Worm (Caenorhabditis elegans): Measurements from ENCODE around the gene lin-29.

Gene lin-29

ce11 chrII:11917530-11917952, 17.6 kb downstream of the lin-29 start (continued):
- TF ChIP-seq Y67H2A.10 (GFP tag; conservative IDR thresholded peaks at IDR 0.05) (0 out of 2 replicates have a peak, but pooled peaks have one; percentile 41), Y79H2A.3 (GFP tag; conservative IDR thresholded peaks at IDR 0.05) (peak; percentile 91; the same call in 1 of the 2 replicates), lin-26 (GFP tag; IDR thresholded peaks at IDR 0.05) (peak; percentile 70), lag-1 (GFP tag; IDR thresholded peaks at IDR 0.05) (no peak), madf-8 (GFP tag; conservative IDR thresholded peaks at IDR 0.05) (no peak; the same call in 1 of the 2 replicates), F52B5.7 (tag; optimal IDR thresholded peaks at IDR 0.05) (no peak), attf-3 (GFP tag; conservative IDR thresholded peaks at IDR 0.05) (no peak), aptf-2 (GFP tag; conservative IDR thresholded peaks at IDR 0.05) (no peak), ztf-26 (tag; optimal IDR thresholded peaks at IDR 0.05) (no peak), him-1 (tag; optimal IDR thresholded peaks at IDR 0.05) (peak; percentile 74), mel-28 (tag; optimal IDR thresholded peaks at IDR 0.05; ENCODE audit: borderline replicate concordance) (no peak), atf-7 (tag; optimal IDR thresholded peaks at IDR 0.05) (peak; percentile 55), pha-4 (tag; optimal IDR thresholded peaks at IDR 0.05) (no peak), lin-35 (GFP tag; optimal IDR thresholded peaks at IDR 0.05) (peak in 2 of 3 experiments; percentile 22 to 49), lsy-27 (tag; optimal IDR thresholded peaks at IDR 0.05; ENCODE audit: borderline replicate concordance, insufficient read depth) (no peak)

- TF ChIP-seq K11D2.4 (GFP tag; IDR thresholded peaks at IDR 0.05) (0 out of 2 replicates have a peak, but pooled peaks have one; percentile 19), tbp1 (GFP tag; optimal IDR thresholded peaks at IDR 0.05) (no peak), lir-1 (GFP tag; conservative IDR thresholded peaks at IDR 0.05) (no peak), ztf-18 (tag; optimal IDR thresholded peaks at IDR 0.05) (no peak), F37B4.10 (GFP tag; IDR thresholded peaks at IDR 0.05) (peak; percentile 63; the same call in 1 of the 2 replicates), egrh-3 (GFP tag; IDR thresholded peaks at IDR 0.05) (peak; percentile 33; the same call in 1 of the 2 replicates), ztf-28 (GFP tag; IDR thresholded peaks at IDR 0.05) (no peak), unc-62 (GFP tag; optimal IDR thresholded peaks at IDR 0.05) (no peak), madf-8 (GFP tag; conservative IDR thresholded peaks at IDR 0.05) (no peak), let-607 (tag; optimal IDR thresholded peaks at IDR 0.05) (peak in 1 of 2 experiments; percentile 17), zfh-2 (GFP tag; conservative IDR thresholded peaks at IDR 0.05) (peak; percentile 79), cebp-1 (GFP tag; IDR thresholded peaks at IDR 0.05) (no peak), cebp-1 (tag; optimal IDR thresholded peaks at IDR 0.05) (no peak), die-1 (tag; optimal IDR thresholded peaks at IDR 0.05) (no peak), F22D6.2 (tag; optimal IDR thresholded peaks at IDR 0.05) (no peak), Y95B8A.8 (GFP tag; IDR thresholded peaks at IDR 0.05) (no peak), repo-1 (tag; optimal IDR thresholded peaks at IDR 0.05) (peak; percentile 12), K12H6.12 (tag; optimal IDR thresholded peaks at IDR 0.05) (no peak), T07F8.4 (tag; optimal IDR thresholded peaks at IDR 0.05) (no peak), mcd-1 (GFP tag; IDR thresholded peaks at IDR 0.05) (no peak), lin-54 (GFP tag; optimal IDR thresholded peaks at IDR 0.05) (no peak), rpc-1 (optimal IDR thresholded peaks at IDR 0.05) (no peak), rpc-1 (tag; optimal IDR thresholded peaks at IDR 0.05) (no peak), ccch-3 (GFP tag; optimal IDR thresholded peaks at IDR 0.05) (no peak), ztf-22 (GFP tag; optimal IDR thresholded peaks at IDR 0.05) (no peak), mxl-1 (tag; optimal IDR thresholded peaks at IDR 0.05) (no peak), F49E8.2 (tag; optimal IDR thresholded peaks at IDR 0.05; ENCODE audit: insufficient read depth) (no peak)
Observed at ce11 chrII:11916945-11917344, 18.2 kb downstream of the lin-29 start.

All from whole organism, young adult.